Worm (Caenorhabditis elegans) whole organism, L2 larva: ENCODE measurements around the gene C31A11.13.

ENCODE experiments used
- C34F6.9 ChIP-seq: fragments of 150-350 bp; optimal IDR thresholded peaks from 2 replicates; lab custom pipeline; 2014; ENCODE audit warnings: missing biosample characterization, missing genetic modification characterization
- F13H6.1 ChIP-seq: sonication (generic microtip); optimal IDR thresholded peaks from 2 replicates; lab custom pipeline; 2016; ENCODE audit warnings: missing genetic modification characterization, missing compliant biosample characterization
- ZK546.5 ChIP-seq: sonication (generic microtip); optimal IDR thresholded peaks from 2 replicates; lab custom pipeline; 2017; ENCODE audit warnings: missing biosample characterization, missing genetic modification characterization
- aly-2 ChIP-seq: fragments of 150-350 bp; optimal IDR thresholded peaks from 2 replicates; lab custom pipeline; 2014; ENCODE audit warnings: missing biosample characterization, missing genetic modification characterization
- ama-1 ChIP-seq: fragments of 150-350 bp; optimal IDR thresholded peaks from 2 replicates; lab custom pipeline; 2018; ENCODE audit warnings: inconsistent platforms
- blmp-1 ChIP-seq: sonication (generic microtip); optimal IDR thresholded peaks from 2 replicates; lab custom pipeline; 2017; ENCODE audit warnings: missing genetic modification characterization, mild to moderate bottlenecking, missing compliant biosample characterization, antibody characterized with exemption, moderate library complexity; ENCODE audit not compliant: insufficient read depth
- ceh-16 ChIP-seq: fragments of 150-350 bp; optimal IDR thresholded peaks from 2 replicates; lab custom pipeline; 2014; ENCODE audit warnings: missing biosample characterization, missing genetic modification characterization
- ceh-82 ChIP-seq: fragments of 150-350 bp; optimal IDR thresholded peaks from 2 replicates; lab custom pipeline; 2014; ENCODE audit warnings: missing biosample characterization, missing genetic modification characterization
- crh-2 ChIP-seq: sonication (generic microtip); optimal IDR thresholded peaks from 2 replicates; lab custom pipeline; 2017; ENCODE audit warnings: missing biosample characterization, missing genetic modification characterization
- egl-27 ChIP-seq: sonication (generic microtip); optimal IDR thresholded peaks from 3 replicates; lab custom pipeline; 2017; ENCODE audit warnings: missing biosample characterization, missing genetic modification reagents, missing genetic modification characterization
- elt-1 ChIP-seq: fragments of 150-350 bp; optimal IDR thresholded peaks from 2 replicates; lab custom pipeline; 2014; ENCODE audit warnings: missing biosample characterization, missing genetic modification characterization
- elt-3 ChIP-seq: sonication (generic microtip); optimal IDR thresholded peaks from 2 replicates; lab custom pipeline; 2017; ENCODE audit warnings: missing biosample characterization, missing genetic modification characterization
- fos-1 ChIP-seq: fragments of 150-350 bp; optimal IDR thresholded peaks from 2 replicates; lab custom pipeline; 2014; ENCODE audit warnings: missing biosample characterization, missing genetic modification characterization
- lin-11 ChIP-seq: fragments of 150-350 bp; sonication (generic microtip); optimal IDR thresholded peaks from 2 replicates; lab custom pipeline; 2014; ENCODE audit warnings: missing biosample characterization, missing genetic modification characterization, inconsistent platforms, mixed read lengths
- lin-13 ChIP-seq: fragments of 150-350 bp; optimal IDR thresholded peaks from 2 replicates; lab custom pipeline; 2014; ENCODE audit warnings: missing biosample characterization, missing genetic modification reagents, missing genetic modification characterization
- lin-39 ChIP-seq: fragments of 150-350 bp; optimal IDR thresholded peaks from 2 replicates; lab custom pipeline; 2014; ENCODE audit warnings: missing biosample characterization, missing genetic modification reagents, missing genetic modification characterization
- mab-5 ChIP-seq: fragments of 150-350 bp; optimal IDR thresholded peaks from 2 replicates; lab custom pipeline; 2014; ENCODE audit warnings: missing biosample characterization, missing genetic modification characterization
- mbf-1 ChIP-seq: sonication (generic microtip); optimal IDR thresholded peaks from 2 replicates; lab custom pipeline; 2017; ENCODE audit warnings: missing biosample characterization, missing genetic modification characterization
- mdl-1 ChIP-seq, 2 experiments: fragments of 150-350 bp in 1 of 2; sonication (generic microtip) in 1 of 2; optimal IDR thresholded peaks; 2 replicates each; lab custom pipeline; 2017; ENCODE audit warnings: missing biosample characterization in 2 of 2, missing genetic modification characterization in 2 of 2
- nhr-10 ChIP-seq: sonication (generic microtip); optimal IDR thresholded peaks from 2 replicates; lab custom pipeline; 2017; ENCODE audit warnings: missing biosample characterization, missing genetic modification characterization
- nhr-11 ChIP-seq: fragments of 150-350 bp; optimal IDR thresholded peaks from 2 replicates; lab custom pipeline; 2014; ENCODE audit warnings: missing biosample characterization, missing genetic modification characterization
- nhr-129 ChIP-seq: fragments of 150-350 bp; optimal IDR thresholded peaks from 2 replicates; lab custom pipeline; 2014; ENCODE audit warnings: missing biosample characterization, missing genetic modification characterization
- nhr-21 ChIP-seq: fragments of 150-350 bp; optimal IDR thresholded peaks from 2 replicates; lab custom pipeline; 2014; ENCODE audit warnings: missing biosample characterization, missing genetic modification characterization
- nhr-25 ChIP-seq: fragments of 150-350 bp; sonication (generic microtip); optimal IDR thresholded peaks from 3 replicates; lab custom pipeline; 2014; ENCODE audit warnings: missing biosample characterization, missing genetic modification characterization
- nhr-6 ChIP-seq: fragments of 150-350 bp; optimal IDR thresholded peaks from 2 replicates; lab custom pipeline; 2014; ENCODE audit warnings: missing biosample characterization, missing genetic modification characterization
- nhr-77 ChIP-seq: fragments of 150-350 bp; optimal IDR thresholded peaks from 2 replicates; lab custom pipeline; 2014; ENCODE audit warnings: missing biosample characterization, missing genetic modification characterization
- peb-1 ChIP-seq: fragments of 150-350 bp; optimal IDR thresholded peaks from 2 replicates; lab custom pipeline; 2014; ENCODE audit warnings: missing biosample characterization, missing genetic modification characterization
- skn-1 ChIP-seq: sonication (generic microtip); optimal IDR thresholded peaks from 2 replicates; lab custom pipeline; 2017; ENCODE audit warnings: missing biosample characterization, missing genetic modification characterization
- sma-3 ChIP-seq: sonication (generic microtip); optimal IDR thresholded peaks from 2 replicates; lab custom pipeline; 2016; ENCODE audit warnings: missing genetic modification reagents, missing genetic modification characterization, missing compliant biosample characterization
- snpc-4 ChIP-seq: fragments of 150-350 bp; optimal IDR thresholded peaks from 2 replicates; lab custom pipeline; 2014; ENCODE audit warnings: missing biosample characterization, missing genetic modification characterization
- unc-39 ChIP-seq: fragments of 150-350 bp; optimal IDR thresholded peaks from 2 replicates; lab custom pipeline; 2014; ENCODE audit warnings: missing biosample characterization, missing genetic modification characterization
- unc-55 ChIP-seq: fragments of 150-350 bp; sonication (generic microtip); optimal IDR thresholded peaks from 3 replicates; lab custom pipeline; 2014; ENCODE audit warnings: missing biosample characterization, missing genetic modification reagents, missing genetic modification characterization
- zag-1 ChIP-seq: fragments of 150-350 bp; optimal IDR thresholded peaks from 2 replicates; lab custom pipeline; 2014; ENCODE audit warnings: missing biosample characterization, missing genetic modification characterization
- ztf-11 ChIP-seq: sonication (generic microtip); optimal IDR thresholded peaks from 2 replicates; lab custom pipeline; 2017; ENCODE audit warnings: missing biosample characterization, missing genetic modification characterization
- ztf-4 ChIP-seq: fragments of 150-350 bp; optimal IDR thresholded peaks from 2 replicates; lab custom pipeline; 2014; ENCODE audit warnings: missing biosample characterization, missing genetic modification characterization

C31A11.13 gene

ce11 chrV:16300276-16300675 is 2.1 kb downstream of the C31A11.13 start, which contains the start of gene srbc-82:
TSS of gene srbc-82 (plus strand) at chrV:16300576.
- TF ChIP-seq ama-1 (lab: Kevin White, UChicago) = no peak
- TF ChIP-seq nhr-77 (tag; lab: Kevin White, UChicago) = no peak
- TF ChIP-seq C34F6.9 (tag; lab: Kevin White, UChicago) = no peak
- no peak for TF ChIP-seq F13H6.1 (tag; lab: Kevin White, UChicago)
- TF ChIP-seq nhr-25 (tag; lab: Kevin White, UChicago) = no peak
- no peak for TF ChIP-seq ceh-16 (tag; lab: Kevin White, UChicago)
- TF ChIP-seq ztf-11 (tag; lab: Kevin White, UChicago) = no peak
- TF ChIP-seq lin-39 (tag; lab: Kevin White, UChicago) = no peak
- TF ChIP-seq unc-55 (GFP tag; lab: Kevin White, UChicago) = no peak
- TF ChIP-seq ZK546.5 (tag; lab: Kevin White, UChicago) = no peak
- TF ChIP-seq mbf-1 (tag; lab: Kevin White, UChicago) = no peak
- no peak for TF ChIP-seq peb-1 (tag; lab: Kevin White, UChicago)
- TF ChIP-seq sma-3 (GFP tag; lab: Kevin White, UChicago) = no peak
- TF ChIP-seq mab-5 (tag; lab: Kevin White, UChicago) = no peak
- TF ChIP-seq lin-11 (tag; lab: Kevin White, UChicago) = no peak
- no peak for TF ChIP-seq ztf-4 (tag; lab: Kevin White, UChicago)
- TF ChIP-seq crh-2 (tag; lab: Kevin White, UChicago) = no peak
- TF ChIP-seq snpc-4 (tag; lab: Kevin White, UChicago) = no peak
- TF ChIP-seq aly-2 (tag; lab: Kevin White, UChicago) = no peak
- no peak for TF ChIP-seq mdl-1 (tag; optimal IDR thresholded peaks at IDR 0.05; lab: Kevin White, UChicago)

- TF ChIP-seq lin-39 (tag; lab: Kevin White, UChicago) (no peak), nhr-129 (tag; lab: Kevin White, UChicago) (no peak), nhr-10 (tag; lab: Kevin White, UChicago) (no peak), zag-1 (tag; lab: Kevin White, UChicago) (no peak), nhr-6 (tag; lab: Kevin White, UChicago) (no peak), blmp-1 (tag; lab: Kevin White, UChicago) (no peak), F13H6.1 (tag; lab: Kevin White, UChicago) (no peak), lin-13 (GFP tag; lab: Kevin White, UChicago) (no peak), ceh-82 (no peak), ceh-16 (tag; lab: Kevin White, UChicago) (no peak), nhr-21 (no peak)
Observed at ce11 chrV:16299834-16300233, 2.5 kb downstream of the C31A11.13 start.

ce11 chrV:16298669-16299068 is 3.7 kb downstream of the C31A11.13 start, which contains the start of gene srbc-84:
TSS of gene srbc-84 (plus strand) at chrV:16298969.
- TF ChIP-seq ZK546.5 (tag; lab: Kevin White, UChicago) (no peak), elt-3 (tag; lab: Kevin White, UChicago) (no peak), elt-1 (no peak), skn-1 (tag; lab: Kevin White, UChicago) (no peak), zag-1 (tag; lab: Kevin White, UChicago) (no peak), ztf-11 (tag; lab: Kevin White, UChicago) (no peak), nhr-77 (tag; lab: Kevin White, UChicago) (no peak), ama-1 (lab: Kevin White, UChicago) (no peak), fos-1 (tag; lab: Kevin White, UChicago) (no peak), nhr-11 (tag; lab: Kevin White, UChicago) (no peak), unc-55 (GFP tag; lab: Kevin White, UChicago) (no peak), egl-27 (tag; lab: Kevin White, UChicago) (no peak), lin-39 (tag; lab: Kevin White, UChicago) (no peak)

- TF ChIP-seq blmp-1 (tag; lab: Kevin White, UChicago) (no peak), elt-1 (no peak), unc-39 (tag; lab: Kevin White, UChicago) (no peak), crh-2 (tag; lab: Kevin White, UChicago) (no peak)
Observed at ce11 chrV:16297070-16297469, 5.3 kb downstream of the C31A11.13 start, which contains the start of gene srbc-83. TSS of gene srbc-83 (plus strand) at chrV:16297370.
